Fruit fly (Drosophila melanogaster) whole organism, embryonic: ENCODE data around the gene CG5196.

Source experiments
- D ChIP-seq, 2 experiments: fragments of 200-800 bp in 1 of 2; fragments of >200 bp in 1 of 2; sonication (Bioruptor generic) in 1 of 2; optimal IDR thresholded peaks; 2 replicates in 1 of 2; 3 replicates in 1 of 2; lab custom pipeline; 2017; ENCODE audit warnings: mild to moderate bottlenecking in 1 of 2, missing biosample characterization in 1 of 2, missing genetic modification characterization in 1 of 2, missing genetic modification reagents in 1 of 2
- Hr39 ChIP-seq: fragments of >200 bp; optimal IDR thresholded peaks from 2 replicates; lab custom pipeline; 2017
- NK7.1 ChIP-seq: fragments of 200-800 bp; sonication (Bioruptor generic); optimal IDR thresholded peaks from 3 replicates; lab custom pipeline; 2016; ENCODE audit warnings: missing biosample characterization, missing genetic modification characterization
- Poxn ChIP-seq: fragments of 200-800 bp; sonication (Bioruptor generic); IDR thresholded peaks from 2 replicates; pipeline ENCODE4 v1.3.6; 2022; ENCODE audit warnings: missing biosample characterization, missing genetic modification characterization
- Ravus ChIP-seq: fragments of 200-800 bp; sonication (Bioruptor generic); IDR thresholded peaks from 2 replicates; pipeline ENCODE4 v1.3.6; 2022; ENCODE audit warnings: missing biosample characterization, missing genetic modification characterization
- br ChIP-seq: fragments of >200 bp; optimal IDR thresholded peaks from 2 replicates; lab custom pipeline; 2017
- gfzf ChIP-seq: fragments of 200-800 bp; sonication (Bioruptor generic); optimal IDR thresholded peaks from 2 replicates; lab custom pipeline; 2016; ENCODE audit warnings: missing biosample characterization, mild to moderate bottlenecking, missing genetic modification characterization, moderate library complexity
- hbn ChIP-seq: fragments of 200-800 bp; sonication (Bioruptor generic); IDR thresholded peaks from 2 replicates; pipeline ENCODE4 v1.3.6; 2022; ENCODE audit warnings: missing biosample characterization, missing genetic modification characterization; ENCODE audit not compliant: partially characterized antibody
- nmo ChIP-seq: fragments of 200-800 bp; sonication (Bioruptor generic); optimal IDR thresholded peaks from 2 replicates; lab custom pipeline; 2018; ENCODE audit warnings: missing biosample characterization, mild to moderate bottlenecking, missing genetic modification characterization, moderate library complexity
- unc-4 ChIP-seq: fragments of 200-800 bp; sonication (Bioruptor generic); IDR thresholded peaks from 2 replicates; pipeline ENCODE4 v1.3.6; 2022; ENCODE audit warnings: missing biosample characterization, missing genetic modification characterization; ENCODE audit not compliant: partially characterized antibody

DNA sequence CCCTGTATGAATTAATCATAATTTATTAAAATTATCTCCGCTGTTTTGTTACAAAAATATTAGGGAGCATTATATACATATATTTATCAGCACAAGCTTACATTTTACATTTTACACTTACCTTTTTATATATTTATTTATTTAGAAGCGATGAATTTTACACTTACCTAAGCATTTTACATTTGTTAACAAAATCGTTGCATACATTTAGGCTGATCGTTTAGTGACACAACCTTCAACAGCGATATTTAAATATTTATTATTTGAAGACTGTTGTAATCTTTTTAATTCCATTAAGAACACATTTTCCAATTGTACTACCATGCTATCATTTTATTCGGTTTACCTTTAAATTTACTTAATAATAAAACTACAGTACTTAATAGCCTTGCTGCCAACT, 24.3 kb upstream of the CG5196 start:
- no peak for TF ChIP-seq gfzf (GFP tag; lab: Kevin White, UChicago)
- no peak for TF ChIP-seq Ravus
- TF ChIP-seq Hr39 (lab: Kevin White, UChicago): no peak
- TF ChIP-seq hbn (GFP tag; lab: Robert Waterston, UW): no peak
- TF ChIP-seq nmo (GFP tag; lab: Kevin White, UChicago): no peak
- TF ChIP-seq unc-4 (GFP tag; lab: Robert Waterston, UW): no peak
- no peak for TF ChIP-seq br (lab: Kevin White, UChicago)
- no peak for TF ChIP-seq Poxn (GFP tag; lab: Robert Waterston, UW)
- no peak for TF ChIP-seq NK7.1 (GFP tag; lab: Kevin White, UChicago)
- no peak for TF ChIP-seq D (optimal IDR thresholded peaks at IDR 0.05; lab: Kevin White, UChicago)
- no peak for TF ChIP-seq D (GFP tag; optimal IDR thresholded peaks at IDR 0.05; lab: Kevin White, UChicago)
